Fruit fly (Drosophila melanogaster) whole organism, adult: ENCODE measurements around the gene nab.

Experiments used
- CG11617 ChIP-seq: fragments of 200-800 bp; sonication (Bioruptor generic); optimal IDR thresholded peaks from 2 replicates; lab custom pipeline; 2017; ENCODE audit warnings: mild to moderate bottlenecking, missing biosample characterization, missing genetic modification reagents, missing genetic modification characterization
- CG12768 ChIP-seq: fragments of 200-800 bp; sonication (Bioruptor generic); optimal IDR thresholded peaks from 2 replicates; lab custom pipeline; 2017; ENCODE audit warnings: missing biosample characterization, missing genetic modification characterization, mild to moderate bottlenecking, moderate library complexity, missing genetic modification reagents
- CG14711 ChIP-seq: fragments of 200-800 bp; sonication (Bioruptor generic); optimal IDR thresholded peaks from 2 replicates; lab custom pipeline; 2018; ENCODE audit warnings: missing biosample characterization, mild to moderate bottlenecking, missing genetic modification characterization, moderate library complexity
- CG1620 ChIP-seq: fragments of 200-800 bp; sonication (Bioruptor generic); optimal IDR thresholded peaks from 2 replicates; lab custom pipeline; 2016; ENCODE audit warnings: missing biosample characterization, missing genetic modification characterization
- CG33017 ChIP-seq: fragments of 200-800 bp; sonication (Bioruptor generic); optimal IDR thresholded peaks from 2 replicates; lab custom pipeline; 2018; ENCODE audit warnings: missing biosample characterization, mild to moderate bottlenecking, missing genetic modification characterization, moderate library complexity
- CG5204 ChIP-seq: fragments of 200-800 bp; sonication (Bioruptor generic); optimal IDR thresholded peaks from 2 replicates; lab custom pipeline; 2016; ENCODE audit warnings: missing biosample characterization, missing genetic modification characterization
- CG7045 ChIP-seq: fragments of 200-800 bp; sonication (Bioruptor generic); optimal IDR thresholded peaks from 2 replicates; lab custom pipeline; 2017; ENCODE audit warnings: missing biosample characterization, mild to moderate bottlenecking, missing genetic modification characterization
- CG7101 ChIP-seq: fragments of 200-800 bp; sonication (Bioruptor generic); optimal IDR thresholded peaks from 2 replicates; lab custom pipeline; 2018; ENCODE audit warnings: missing biosample characterization, mild to moderate bottlenecking, missing genetic modification characterization, moderate library complexity
- Crg-1 ChIP-seq: fragments of 200-800 bp; sonication (Bioruptor generic); optimal IDR thresholded peaks from 2 replicates; lab custom pipeline; 2016; ENCODE audit warnings: missing biosample characterization, missing genetic modification characterization
- Hr96 ChIP-seq: fragments of 200-800 bp; sonication (Bioruptor generic); optimal IDR thresholded peaks from 2 replicates; lab custom pipeline; 2016; ENCODE audit warnings: missing biosample characterization, missing genetic modification characterization
- Mnt ChIP-seq: fragments of 200-800 bp; sonication (Bioruptor generic); optimal IDR thresholded peaks from 2 replicates; lab custom pipeline; 2016; ENCODE audit warnings: missing biosample characterization, mild to moderate bottlenecking, missing genetic modification characterization
- bab1 ChIP-seq: fragments of 200-800 bp; sonication (Bioruptor generic); optimal IDR thresholded peaks from 3 replicates; lab custom pipeline; 2019; ENCODE audit warnings: missing biosample characterization, mild to moderate bottlenecking, missing genetic modification characterization, moderate library complexity
- cic ChIP-seq: fragments of 200-800 bp; sonication (Bioruptor generic); optimal IDR thresholded peaks from 2 replicates; lab custom pipeline; 2017; ENCODE audit warnings: missing biosample characterization, mild to moderate bottlenecking, missing genetic modification characterization, moderate library complexity
- cnc ChIP-seq, 2 experiments: fragments of >200 bp; optimal IDR thresholded peaks; 2 replicates each; lab custom pipeline; 2017
- kay ChIP-seq: fragments of 200-800 bp; sonication (Bioruptor generic); peaks from one replicate; lab custom pipeline; 2016; ENCODE audit warnings: missing biosample characterization, missing genetic modification characterization, borderline replicate concordance
- ovo ChIP-seq: fragments of 200-800 bp; sonication (Bioruptor generic); optimal IDR thresholded peaks from 2 replicates; lab custom pipeline; 2016; ENCODE audit warnings: missing biosample characterization, missing genetic modification characterization
- pad ChIP-seq: fragments of 200-800 bp; sonication (Bioruptor generic); optimal IDR thresholded peaks from 3 replicates; lab custom pipeline; 2017; ENCODE audit warnings: missing biosample characterization, missing genetic modification characterization, mild to moderate bottlenecking, moderate library complexity, missing genetic modification reagents
- tj ChIP-seq: fragments of 200-800 bp; sonication (Bioruptor generic); optimal IDR thresholded peaks from 3 replicates; lab custom pipeline; 2017; ENCODE audit warnings: missing biosample characterization, mild to moderate bottlenecking, missing genetic modification characterization, moderate library complexity
- toe ChIP-seq: fragments of 200-800 bp; sonication (Bioruptor generic); optimal IDR thresholded peaks from 2 replicates; lab custom pipeline; 2016; ENCODE audit warnings: missing biosample characterization, missing genetic modification characterization

Gene nab

DNA sequence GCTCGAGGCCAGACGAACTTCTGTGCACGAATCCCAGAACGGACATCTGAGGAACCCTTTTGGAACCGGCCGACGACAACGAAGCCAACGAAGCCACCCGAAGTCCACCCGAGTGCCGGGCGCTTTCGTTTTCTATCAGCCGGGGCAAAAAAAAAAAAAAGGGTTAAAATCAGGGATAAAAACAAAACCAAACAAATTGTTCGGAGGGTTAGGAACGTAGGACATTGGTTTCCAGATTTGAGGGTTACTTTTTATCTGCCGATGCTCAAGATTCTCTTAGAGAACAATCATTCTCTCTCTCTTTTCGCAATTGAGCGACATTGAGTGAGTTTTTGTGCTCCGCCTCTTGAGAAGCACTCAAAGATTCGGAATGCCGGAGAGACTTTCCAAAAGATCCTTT, at the start of gene nab:
Gene nab, minus strand, starts transcription at position 7 of the 400 bp plus-strand sequence.
- TF ChIP-seq CG11617 (GFP tag; lab: Kevin White, UChicago) (no peak), ovo (no peak), cic (GFP tag; lab: Kevin White, UChicago) (no peak)

- no peak for TF ChIP-seq cnc (optimal IDR thresholded peaks at IDR 0.05; lab: Kevin White, UChicago)
- no peak for TF ChIP-seq pad (GFP tag; lab: Kevin White, UChicago)
- TF ChIP-seq CG7101 (tag; lab: Kevin White, UChicago) = no peak
- no peak for TF ChIP-seq tj
- no peak for TF ChIP-seq CG7045 (GFP tag; lab: Kevin White, UChicago)
- no peak for TF ChIP-seq CG14711 (tag; lab: Kevin White, UChicago)
These were observed 49.0 kb upstream of the nab start for dm6 chr3L:4209731-4210130.

DNA sequence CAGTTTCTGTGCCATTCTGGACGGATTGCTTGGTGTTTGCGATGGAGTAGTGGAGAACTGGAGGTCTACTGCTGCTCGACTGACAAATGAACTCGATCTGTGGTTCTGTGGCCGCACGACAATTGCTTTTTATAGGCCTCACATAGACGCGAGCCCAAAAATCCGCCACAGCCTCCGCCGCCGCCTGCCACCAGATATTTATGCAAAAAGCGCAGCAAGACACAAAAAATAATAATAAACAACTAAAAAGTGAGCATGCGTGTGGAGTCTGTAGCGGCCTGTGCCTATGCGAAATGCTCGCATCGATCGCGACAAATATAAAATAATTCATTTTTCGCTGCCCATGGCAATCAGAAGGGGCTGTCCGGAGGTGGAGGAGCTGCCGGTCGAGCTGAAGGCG, 48.3 kb upstream of the nab start, which contains the start of gene Cpr64Aa:
Gene Cpr64Aa, minus strand, starts transcription at position 101 of the 400 bp plus-strand sequence.
- TF ChIP-seq CG11617 (GFP tag; lab: Kevin White, UChicago) (no peak), CG12768 (no peak), bab1 (GFP tag; lab: Kevin White, UChicago) (no peak), Hr96 (GFP tag; lab: Kevin White, UChicago) (no peak), cic (GFP tag; lab: Kevin White, UChicago) (no peak), CG7101 (tag; lab: Kevin White, UChicago) (no peak), toe (GFP tag; lab: Kevin White, UChicago) (no peak), Mnt (GFP tag; lab: Kevin White, UChicago) (no peak), CG1620 (no peak), ovo (no peak)

- TF ChIP-seq CG33017 (no peak), CG1620 (no peak), Hr96 (GFP tag; lab: Kevin White, UChicago) (no peak), CG12768 (no peak), cic (GFP tag; lab: Kevin White, UChicago) (no peak), bab1 (GFP tag; lab: Kevin White, UChicago) (no peak), CG11617 (GFP tag; lab: Kevin White, UChicago) (no peak), kay (no peak), CG14711 (tag; lab: Kevin White, UChicago) (no peak), pad (GFP tag; lab: Kevin White, UChicago) (no peak), cnc (optimal IDR thresholded peaks at IDR 0.05; lab: Kevin White, UChicago) (no peak), Mnt (GFP tag; lab: Kevin White, UChicago) (no peak), tj (no peak), CG7045 (GFP tag; lab: Kevin White, UChicago) (no peak), toe (GFP tag; lab: Kevin White, UChicago) (no peak)
These were observed 44.1 kb upstream of the nab start for dm6 chr3L:4204867-4205266.

dm6 chr3L:4204239-4204638, 43.5 kb upstream of the nab start, which contains the start of gene CG15005:
Gene CG15005 (minus strand): TSS chr3L:4204339.
- TF ChIP-seq CG11617 (GFP tag; lab: Kevin White, UChicago) (no peak), CG1620 (no peak), CG12768 (no peak), CG33017 (no peak), CG5204 (GFP tag; lab: Kevin White, UChicago) (no peak), CG7045 (GFP tag; lab: Kevin White, UChicago) (no peak), bab1 (GFP tag; lab: Kevin White, UChicago) (no peak), ovo (no peak)

dm6 chr3L:4193730-4194649, 33.3 kb upstream of the nab start, which contains the start of gene CG43367:
Gene CG43367 (plus strand): TSS chr3L:4193993.
- no peak for TF ChIP-seq cnc (optimal IDR thresholded peaks at IDR 0.05; lab: Kevin White, UChicago)
- peak; percentile 51 for TF ChIP-seq CG1620
- TF ChIP-seq Crg-1 (GFP tag; lab: Kevin White, UChicago) = peak; percentile 19
- peak; percentile 26 for TF ChIP-seq bab1 (GFP tag; lab: Kevin White, UChicago)
- TF ChIP-seq tj = peak; percentile 5
- no peak for TF ChIP-seq ovo
- TF ChIP-seq CG12768 = no peak
- peak; percentile 59 for TF ChIP-seq kay
- TF ChIP-seq pad (GFP tag; lab: Kevin White, UChicago) = peak; percentile 25
- TF ChIP-seq Mnt (GFP tag; lab: Kevin White, UChicago) = no peak
- TF ChIP-seq CG7101 (tag; lab: Kevin White, UChicago) = peak; percentile 0

DNA sequence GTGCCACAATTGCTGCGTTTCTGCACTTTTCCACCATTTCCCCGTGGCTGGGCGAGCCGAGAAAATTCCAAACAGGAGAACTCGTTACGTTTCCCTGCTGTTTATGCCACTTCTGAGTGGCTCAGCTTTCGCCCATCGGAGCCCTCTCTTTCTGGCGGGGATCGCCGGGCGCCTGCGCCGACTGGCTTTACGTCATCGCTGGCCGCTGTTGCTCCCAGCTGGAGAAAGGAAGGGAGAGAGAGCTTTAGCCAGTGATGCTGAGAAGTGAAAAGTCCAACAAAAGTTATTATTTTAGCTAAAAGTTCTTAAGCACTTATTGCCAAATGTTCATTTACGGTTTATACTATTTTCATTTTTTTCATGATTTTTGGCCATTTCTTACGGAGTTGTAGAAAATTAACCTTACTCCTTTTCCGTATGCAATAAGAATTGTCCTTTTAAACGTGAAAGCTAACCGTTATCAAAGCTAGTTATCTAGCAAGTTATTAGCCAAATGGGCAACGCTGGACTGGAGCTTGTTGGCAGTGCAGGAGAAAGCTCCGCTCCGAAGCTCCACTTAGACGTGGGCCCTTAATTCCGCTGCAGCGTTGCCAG, 27.3 kb upstream of the nab start, which contains the start of the genes Teh2 and tipE:
Gene Teh2, minus strand, starts transcription at position 94 of the 594 bp plus-strand sequence.
Gene tipE, plus strand, starts transcription at position 570 of the 594 bp plus-strand sequence.
- TF ChIP-seq toe (GFP tag; lab: Kevin White, UChicago) = no peak
